Worm (Caenorhabditis elegans) whole organism, late embryonic: ENCODE results near the gene pqn-73.

Experiments used
- F13H6.1 ChIP-seq: sonication (generic microtip); optimal IDR thresholded peaks from 2 replicates; lab custom pipeline; 2016; ENCODE audit warnings: missing genetic modification characterization, missing compliant biosample characterization
- Y22D7AL.16 ChIP-seq: sonication (generic microtip); optimal IDR thresholded peaks from 2 replicates; lab custom pipeline; 2016; ENCODE audit warnings: missing genetic modification characterization, missing compliant biosample characterization
- ahr-1 ChIP-seq: sonication (generic microtip); optimal IDR thresholded peaks from 2 replicates; lab custom pipeline; 2016; ENCODE audit warnings: missing genetic modification characterization, missing compliant biosample characterization
- ceh-18 ChIP-seq: sonication (generic microtip); optimal IDR thresholded peaks from 2 replicates; lab custom pipeline; 2016; ENCODE audit warnings: missing genetic modification characterization, missing compliant biosample characterization
- ceh-19 ChIP-seq: fragments of 200-800 bp; sonication (Bioruptor generic); optimal IDR thresholded peaks from 2 replicates; lab custom pipeline; 2018; ENCODE audit warnings: mild to moderate bottlenecking, missing genetic modification characterization, missing compliant biosample characterization
- ceh-2 ChIP-seq: sonication (generic microtip); optimal IDR thresholded peaks from 2 replicates; lab custom pipeline; 2016; ENCODE audit warnings: missing genotype, missing genetic modification characterization, missing compliant biosample characterization
- ceh-22 ChIP-seq: sonication (generic microtip); optimal IDR thresholded peaks from 2 replicates; lab custom pipeline; 2017; ENCODE audit warnings: missing biosample characterization, missing genetic modification characterization
- ceh-24 ChIP-seq: sonication (generic microtip); optimal IDR thresholded peaks from 2 replicates; lab custom pipeline; 2016; ENCODE audit warnings: mild to moderate bottlenecking, missing genetic modification characterization, missing compliant biosample characterization
- ceh-30 ChIP-seq: fragments of 150-350 bp; optimal IDR thresholded peaks from 2 replicates; lab custom pipeline; 2014; ENCODE audit warnings: missing biosample characterization, missing genetic modification characterization
- ceh-34 ChIP-seq: sonication (generic microtip); optimal IDR thresholded peaks from 2 replicates; lab custom pipeline; 2016; ENCODE audit warnings: mild to moderate bottlenecking, missing genetic modification characterization, missing compliant biosample characterization
- ceh-48 ChIP-seq: sonication (generic microtip); optimal IDR thresholded peaks from 2 replicates; lab custom pipeline; 2016; ENCODE audit warnings: missing genetic modification characterization, inconsistent platforms, missing compliant biosample characterization
- dmd-4 ChIP-seq: sonication (generic microtip); optimal IDR thresholded peaks from 2 replicates; lab custom pipeline; 2016; ENCODE audit warnings: borderline replicate concordance, missing genetic modification characterization, missing compliant biosample characterization
- dve-1 ChIP-seq: sonication (generic microtip); optimal IDR thresholded peaks from 2 replicates; lab custom pipeline; 2017; ENCODE audit warnings: antibody characterized with exemption, mild to moderate bottlenecking, missing genetic modification characterization, missing compliant biosample characterization
- eyg-1 ChIP-seq: sonication (generic microtip); optimal IDR thresholded peaks from 2 replicates; lab custom pipeline; 2016; ENCODE audit warnings: missing genotype, missing genetic modification characterization, missing compliant biosample characterization
- fax-1 ChIP-seq: sonication (generic microtip); optimal IDR thresholded peaks from 2 replicates; lab custom pipeline; 2016; ENCODE audit warnings: missing genotype, missing genetic modification characterization, missing compliant biosample characterization
- fkh-10 ChIP-seq: fragments of 150-350 bp; optimal IDR thresholded peaks from 2 replicates; lab custom pipeline; 2014; ENCODE audit warnings: missing biosample characterization, missing genetic modification reagents, missing genetic modification characterization
- gmeb-2 ChIP-seq: sonication (generic microtip); optimal IDR thresholded peaks from 2 replicates; lab custom pipeline; 2016; ENCODE audit warnings: missing genetic modification characterization, inconsistent platforms, missing compliant biosample characterization
- hlh-8 ChIP-seq: sonication (generic microtip); optimal IDR thresholded peaks from 2 replicates; lab custom pipeline; 2016; ENCODE audit warnings: missing genotype, missing genetic modification characterization, missing compliant biosample characterization
- lim-6 ChIP-seq: sonication (generic microtip); optimal IDR thresholded peaks from 2 replicates; lab custom pipeline; 2016; ENCODE audit warnings: missing genetic modification characterization, missing compliant biosample characterization
- madf-2 ChIP-seq: sonication (generic microtip); optimal IDR thresholded peaks from 2 replicates; lab custom pipeline; 2017; ENCODE audit warnings: missing genetic modification characterization, missing compliant biosample characterization
- mec-3 ChIP-seq: sonication (generic microtip); optimal IDR thresholded peaks from 2 replicates; lab custom pipeline; 2016; ENCODE audit warnings: borderline replicate concordance, missing genetic modification characterization, missing compliant biosample characterization
- nhr-11 ChIP-seq: fragments of 150-350 bp; optimal IDR thresholded peaks from 2 replicates; lab custom pipeline; 2014; ENCODE audit warnings: missing biosample characterization, missing genetic modification characterization
- nhr-232 ChIP-seq: sonication (generic microtip); optimal IDR thresholded peaks from 2 replicates; lab custom pipeline; 2016; ENCODE audit warnings: missing genetic modification characterization, missing compliant biosample characterization
- npax-4 ChIP-seq: sonication (generic microtip); optimal IDR thresholded peaks from 2 replicates; lab custom pipeline; 2016; ENCODE audit warnings: missing genetic modification characterization, missing compliant biosample characterization
- odd-2 ChIP-seq: sonication (generic microtip); optimal IDR thresholded peaks from 2 replicates; lab custom pipeline; 2017; ENCODE audit warnings: antibody characterized with exemption, mild to moderate bottlenecking, missing genetic modification characterization, missing compliant biosample characterization
- pax-1 ChIP-seq: fragments of 150-350 bp; optimal IDR thresholded peaks from 2 replicates; lab custom pipeline; 2014; ENCODE audit warnings: missing biosample characterization, missing genetic modification characterization
- pha-4 ChIP-seq: fragments of 150-350 bp; optimal IDR thresholded peaks from 2 replicates; lab custom pipeline; 2018; ENCODE audit warnings: missing biosample characterization, missing genetic modification reagents, missing genetic modification characterization
- pros-1 ChIP-seq: fragments of 150-350 bp; optimal IDR thresholded peaks from 2 replicates; lab custom pipeline; 2014; ENCODE audit warnings: missing biosample characterization, missing genetic modification reagents, missing genetic modification characterization
- ref-2 ChIP-seq: sonication (generic microtip); optimal IDR thresholded peaks from 2 replicates; lab custom pipeline; 2016; ENCODE audit warnings: missing genetic modification characterization, missing compliant biosample characterization
- sdc-2 ChIP-seq: sonication (generic microtip); optimal IDR thresholded peaks from 2 replicates; lab custom pipeline; 2016; ENCODE audit warnings: missing genotype, missing genetic modification characterization, missing compliant biosample characterization
- sox-4 ChIP-seq: sonication (generic microtip); optimal IDR thresholded peaks from 2 replicates; lab custom pipeline; 2017; ENCODE audit warnings: mild to moderate bottlenecking, missing genetic modification characterization, inconsistent platforms, missing compliant biosample characterization
- syd-9 ChIP-seq: sonication (generic microtip); optimal IDR thresholded peaks from 2 replicates; lab custom pipeline; 2016; ENCODE audit warnings: mild to moderate bottlenecking, missing genetic modification characterization, moderate library complexity, missing compliant biosample characterization
- tbx-2 ChIP-seq: sonication (generic microtip); optimal IDR thresholded peaks from 2 replicates; lab custom pipeline; 2016; ENCODE audit warnings: missing genetic modification characterization, missing compliant biosample characterization
- ttx-3 ChIP-seq: sonication (generic microtip); optimal IDR thresholded peaks from 2 replicates; lab custom pipeline; 2016; ENCODE audit warnings: missing genetic modification reagents, missing genetic modification characterization, missing compliant biosample characterization
- unc-55 ChIP-seq: sonication (generic microtip); optimal IDR thresholded peaks from 2 replicates; lab custom pipeline; 2017; ENCODE audit warnings: missing biosample characterization, missing genetic modification reagents, missing genetic modification characterization
- unc-86 ChIP-seq: sonication (generic microtip); optimal IDR thresholded peaks from 2 replicates; lab custom pipeline; 2016; ENCODE audit warnings: missing genetic modification characterization, missing compliant biosample characterization
- zip-5 ChIP-seq: sonication (generic microtip); optimal IDR thresholded peaks from 2 replicates; lab custom pipeline; 2016; ENCODE audit warnings: missing genetic modification characterization, missing compliant biosample characterization
- ztf-16 ChIP-seq: sonication (generic microtip); optimal IDR thresholded peaks from 2 replicates; lab custom pipeline; 2017; ENCODE audit warnings: missing genetic modification characterization, missing compliant biosample characterization

pqn-73 gene

DNA sequence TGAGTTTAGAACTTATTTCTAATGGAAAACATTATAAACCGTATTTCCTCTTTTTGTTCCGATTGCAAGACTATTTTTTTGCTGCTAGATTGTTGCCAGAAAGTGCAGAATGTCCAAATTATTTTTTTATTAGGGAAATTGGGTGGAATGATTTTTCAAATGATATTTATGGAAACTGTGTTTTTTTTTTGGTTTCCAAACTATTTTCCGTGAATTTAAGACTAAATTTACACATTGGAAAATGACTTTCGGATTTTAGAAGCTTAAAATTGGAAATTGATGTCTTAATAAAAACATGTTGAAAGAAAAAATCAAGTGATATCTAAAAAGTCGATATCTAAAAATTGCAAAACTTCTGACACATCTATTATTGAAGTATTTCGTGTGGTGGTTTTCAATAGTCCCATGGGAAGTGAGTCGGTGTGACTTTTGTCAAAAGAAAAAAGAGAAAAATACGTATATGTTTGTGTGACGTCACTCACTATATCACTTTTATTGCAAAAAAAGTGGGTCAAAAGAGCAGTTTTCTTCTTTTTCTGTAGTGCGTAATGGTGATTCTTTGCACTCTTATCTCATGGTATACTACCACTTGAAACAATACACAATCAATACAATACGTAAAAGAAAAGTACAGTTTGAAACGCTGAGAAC, 36.3 kb upstream of the pqn-73 start:
- TF ChIP-seq sox-4 (tag; lab: Kevin White, UChicago) (no peak), npax-4 (tag; lab: Kevin White, UChicago) (no peak), ahr-1 (no peak), syd-9 (tag; lab: Kevin White, UChicago) (no peak), ceh-30 (tag; lab: Kevin White, UChicago) (no peak), ceh-48 (tag; lab: Kevin White, UChicago) (no peak), lim-6 (tag; lab: Kevin White, UChicago) (no peak), fkh-10 (GFP tag; lab: Kevin White, UChicago) (no peak), pros-1 (tag; lab: Kevin White, UChicago) (no peak), ceh-22 (tag; lab: Kevin White, UChicago) (no peak), unc-86 (tag; lab: Kevin White, UChicago) (no peak), ceh-34 (no peak), tbx-2 (tag; lab: Kevin White, UChicago) (no peak), hlh-8 (tag; lab: Kevin White, UChicago) (no peak), ceh-2 (tag; lab: Kevin White, UChicago) (no peak), ztf-16 (tag; lab: Kevin White, UChicago) (no peak)
- TF ChIP-seq, all 69 proteins: peak for 0

DNA sequence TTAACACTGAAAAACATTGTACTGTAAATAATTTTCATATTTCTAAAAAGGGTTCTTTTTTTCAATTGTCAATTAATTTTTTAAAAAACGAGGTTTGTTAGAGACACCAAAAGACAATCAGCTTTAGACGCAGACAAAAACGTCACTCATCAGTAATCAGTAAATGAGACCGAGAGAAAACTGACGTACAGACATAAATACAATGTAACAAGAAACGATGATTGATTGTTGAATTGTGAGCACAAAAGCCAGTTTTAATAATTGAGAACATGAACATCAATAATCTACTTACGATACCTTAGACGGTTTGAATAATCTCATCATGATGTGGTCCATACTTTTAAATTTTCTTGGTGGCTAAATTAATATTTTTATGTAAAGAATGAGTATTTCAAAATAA, 33.8 kb upstream of the pqn-73 start:
- no peak for TF ChIP-seq unc-55
- TF ChIP-seq ceh-24, result no peak
- no peak for TF ChIP-seq ceh-34
- no peak for TF ChIP-seq ceh-19 (GFP tag; lab: Kevin White, UChicago)
- no peak for TF ChIP-seq ref-2 (tag; lab: Kevin White, UChicago)
- no peak for TF ChIP-seq ceh-18 (tag; lab: Kevin White, UChicago)
- no peak for TF ChIP-seq gmeb-2
- TF ChIP-seq ttx-3 (tag; lab: Kevin White, UChicago), result no peak
- no peak for TF ChIP-seq madf-2
- TF ChIP-seq pha-4, result no peak

DNA sequence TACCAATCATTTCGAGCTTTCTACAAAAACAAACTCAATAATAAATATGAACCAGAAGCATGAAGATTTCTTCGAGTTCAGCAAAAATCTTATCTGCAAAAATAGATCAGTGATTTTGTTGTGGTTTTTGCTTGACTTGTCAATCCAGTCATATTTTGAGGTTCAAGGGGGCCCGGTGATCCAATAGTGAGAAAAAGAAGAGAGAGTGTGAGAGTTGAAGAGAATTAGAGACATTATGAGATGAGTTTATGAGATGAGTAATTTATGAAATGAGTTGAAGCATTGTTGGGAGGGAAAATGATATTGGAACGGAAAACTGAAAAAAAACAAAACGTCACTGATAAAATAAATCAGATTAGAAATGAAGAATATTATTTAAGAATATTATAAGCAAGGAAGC, 31.6 kb upstream of the pqn-73 start, which contains the start of gene T13H5.1:
Gene T13H5.1 (minus strand): TSS at position 101 of the 400 bp plus-strand sequence.
- TF ChIP-seq syd-9 (tag; lab: Kevin White, UChicago), result no peak
- TF ChIP-seq eyg-1 (tag; lab: Kevin White, UChicago), result no peak
- TF ChIP-seq ref-2 (tag; lab: Kevin White, UChicago), result no peak
- no peak for TF ChIP-seq fkh-10 (GFP tag; lab: Kevin White, UChicago)
- TF ChIP-seq odd-2, result no peak
- no peak for TF ChIP-seq dve-1 (tag; lab: Kevin White, UChicago)
- TF ChIP-seq sdc-2 (tag; lab: Kevin White, UChicago), result no peak
- TF ChIP-seq F13H6.1, result no peak
- TF ChIP-seq tbx-2 (tag; lab: Kevin White, UChicago), result no peak

DNA sequence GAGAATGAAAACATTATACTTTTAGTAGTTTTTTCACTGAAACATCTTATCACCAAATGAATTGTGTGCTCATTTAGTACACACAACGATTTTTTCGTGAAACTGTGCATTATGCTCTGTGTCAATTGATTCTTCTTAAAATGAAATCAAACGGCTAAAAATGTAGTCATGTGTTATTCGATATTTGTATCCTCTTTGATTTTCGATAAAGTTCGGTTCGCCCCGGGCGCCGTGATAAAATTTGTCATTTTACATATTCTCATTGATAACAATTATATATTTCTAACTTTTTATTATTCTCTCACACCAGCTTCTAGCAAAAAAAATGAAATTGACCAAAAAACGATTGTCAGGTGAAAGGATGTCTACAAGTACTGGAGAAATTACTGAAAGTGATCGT, 25.8 kb upstream of the pqn-73 start, which contains the start of gene ctg-2:
Gene ctg-2 (plus strand): TSS at position 326 of the 400 bp plus-strand sequence.
- TF ChIP-seq unc-86 (tag; lab: Kevin White, UChicago) (no peak), Y22D7AL.16 (tag; lab: Kevin White, UChicago) (no peak), ceh-34 (no peak), ahr-1 (no peak), ceh-18 (tag; lab: Kevin White, UChicago) (no peak), pax-1 (tag; lab: Kevin White, UChicago) (no peak), dmd-4 (no peak), ceh-22 (tag; lab: Kevin White, UChicago) (no peak), ceh-2 (tag; lab: Kevin White, UChicago) (no peak), tbx-2 (tag; lab: Kevin White, UChicago) (no peak), zip-5 (tag; lab: Kevin White, UChicago) (no peak), fax-1 (tag; lab: Kevin White, UChicago) (no peak), nhr-11 (tag; lab: Kevin White, UChicago) (no peak), nhr-232 (no peak), mec-3 (no peak), ref-2 (tag; lab: Kevin White, UChicago) (no peak), ceh-19 (GFP tag; lab: Kevin White, UChicago) (no peak)
- TF ChIP-seq, all 69 proteins: peak for 0
